Fruit fly (Drosophila melanogaster): Measurements from ENCODE around the gene Sr-CIV.

The Sr-CIV gene

DNA sequence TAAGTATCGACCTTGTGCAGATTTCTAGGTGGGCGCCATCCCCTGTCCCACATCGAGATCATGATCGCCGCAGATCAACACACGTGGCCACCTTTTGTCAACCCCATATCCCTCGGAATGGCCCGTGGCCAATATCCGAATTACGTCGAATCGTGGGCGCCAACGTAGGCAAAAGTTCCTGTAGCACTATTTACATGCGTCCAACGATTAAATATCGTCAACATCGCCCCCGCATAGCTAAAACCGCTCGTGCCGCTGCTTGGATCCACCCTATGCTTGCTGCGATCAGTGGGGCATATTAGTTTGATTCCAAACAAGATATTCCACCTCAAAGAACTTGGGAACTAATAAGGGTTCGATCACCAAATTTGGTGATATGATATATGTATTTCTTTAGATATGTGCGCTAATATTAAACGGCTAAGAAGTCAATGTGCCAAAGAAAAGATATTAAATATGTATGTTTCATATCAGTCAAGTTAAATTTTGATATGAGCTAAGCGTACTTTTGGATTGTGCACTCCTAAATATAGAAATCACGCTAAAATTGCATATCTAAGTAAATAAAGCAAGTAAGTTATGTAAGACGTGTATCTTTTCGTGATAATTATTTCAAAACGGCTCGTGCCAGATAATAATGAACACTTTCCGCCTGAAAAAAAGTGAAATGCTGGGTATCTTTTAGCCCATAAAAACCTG lies 46.6 kb downstream of the Sr-CIV start (continued):
- TF ChIP-seq crol (GFP tag; IDR thresholded peaks at IDR 0.05) (peak; percentile 7; the same call in 1 of the 2 replicates), CG6683 (GFP tag; optimal IDR thresholded peaks at IDR 0.05) (no peak), schlank (tag; optimal IDR thresholded peaks at IDR 0.05) (peak; percentile 43), CG9215 (GFP tag; IDR thresholded peaks at IDR 0.05) (peak; percentile 27; the same call in 1 of the 2 replicates), CG8944 (GFP tag; optimal IDR thresholded peaks at IDR 0.05) (peak; percentile 19), pum (GFP tag; optimal IDR thresholded peaks at IDR 0.05) (peak; percentile 17), CG2712 (tag; optimal IDR thresholded peaks at IDR 0.05) (peak; percentile 46), MESR4 (GFP tag; optimal IDR thresholded peaks at IDR 0.05) (no peak), Dp (GFP tag; optimal IDR thresholded peaks at IDR 0.05) (no peak), Ssrp (tag; optimal IDR thresholded peaks at IDR 0.05) (peak; percentile 33), yki (optimal IDR thresholded peaks at IDR 0.05) (no peak), CG15269 (tag; optimal IDR thresholded peaks at IDR 0.05) (peak; percentile 22), Ada2b (GFP tag; IDR thresholded peaks at IDR 0.05) (peak; percentile 23; the same call in 1 of the 2 replicates), CG9817 (tag; optimal IDR thresholded peaks at IDR 0.05) (peak; percentile 39), CG18619 (GFP tag; optimal IDR thresholded peaks at IDR 0.05) (peak; percentile 68), CG2875 (GFP tag; optimal IDR thresholded peaks at IDR 0.05) (no peak), CG16779 (GFP tag; IDR thresholded peaks at IDR 0.05) (no peak), btn (GFP tag; optimal IDR thresholded peaks at IDR 0.05) (no peak), CG9437 (GFP tag; optimal IDR thresholded peaks at IDR 0.05) (peak; percentile 48), Awh (GFP tag; IDR thresholded peaks at IDR 0.05) (no peak), lmd (GFP tag; IDR thresholded peaks at IDR 0.05) (peak; percentile 34; the same call in 1 of the 2 replicates), Sox102F (GFP tag; optimal IDR thresholded peaks at IDR 0.05) (peak; percentile 39), Six4 (GFP tag; optimal IDR thresholded peaks at IDR 0.05) (peak; percentile 24), CG15011 (GFP tag; optimal IDR thresholded peaks at IDR 0.05) (peak; percentile 11), run (tag; optimal IDR thresholded peaks at IDR 0.05) (no peak), z (GFP tag; IDR thresholded peaks at IDR 0.05) (no peak), phol (tag; optimal IDR thresholded peaks at IDR 0.05) (peak; percentile 21), ssp (GFP tag; IDR thresholded peaks at IDR 0.05) (no peak), Neu2 (GFP tag; optimal IDR thresholded peaks at IDR 0.05; ENCODE audit: borderline replicate concordance) (no peak), ken (GFP tag; IDR thresholded peaks at IDR 0.05) (peak; percentile 6; the same call in 1 of the 3 replicates), row (GFP tag; IDR thresholded peaks at IDR 0.05) (peak; percentile 76), peb (GFP tag; IDR thresholded peaks at IDR 0.05) (no peak), CG10267 (tag; optimal IDR thresholded peaks at IDR 0.05) (peak; percentile 10), pzg (GFP tag; optimal IDR thresholded peaks at IDR 0.05) (no peak), tx (GFP tag; optimal IDR thresholded peaks at IDR 0.05) (peak; percentile 37), CG9609 (GFP tag; optimal IDR thresholded peaks at IDR 0.05) (peak; percentile 44), CG9932 (GFP tag; IDR thresholded peaks at IDR 0.05) (peak; percentile 51), crc (GFP tag; optimal IDR thresholded peaks at IDR 0.05) (no peak), mam (GFP tag; optimal IDR thresholded peaks at IDR 0.05) (peak; percentile 51), maf-S (GFP tag; optimal IDR thresholded peaks at IDR 0.05) (peak; percentile 47), CG4707 (GFP tag; optimal IDR thresholded peaks at IDR 0.05) (no peak), Xrp1 (GFP tag; IDR thresholded peaks at IDR 0.05) (0 out of 2 replicates have a peak, but pooled peaks have one; percentile 20), ftz-f1 (GFP tag; optimal IDR thresholded peaks at IDR 0.05) (peak; percentile 74), CoRest (tag; optimal IDR thresholded peaks at IDR 0.05) (peak; percentile 65), Ets65A (GFP tag) (peak; percentile 87), CG14667 (GFP tag; IDR thresholded peaks at IDR 0.05) (no peak), CG17359 (tag; optimal IDR thresholded peaks at IDR 0.05) (no peak), CG7556 (GFP tag; optimal IDR thresholded peaks at IDR 0.05) (peak; percentile 60), CG8765 (GFP tag; IDR thresholded peaks at IDR 0.05) (no peak), zfh2 (GFP tag; optimal IDR thresholded peaks at IDR 0.05) (peak; percentile 42), bab2 (GFP tag; optimal IDR thresholded peaks at IDR 0.05) (no peak)

Measured in whole organism, embryonic.